Worm (Caenorhabditis elegans) whole organism, young adult: ENCODE data around the gene esyt-2.

ENCODE experiments used
- F39B2.1 ChIP-seq: fragments of 200-800 bp; sonication (Bioruptor generic); IDR thresholded peaks from 2 replicates; pipeline ENCODE4 v1.3.6; 2022; ENCODE audit warnings: missing genetic modification reagents, missing genetic modification characterization, missing compliant biosample characterization
- aptf-2 ChIP-seq: fragments of 200-800 bp; sonication (Bioruptor generic); conservative IDR thresholded peaks from 2 replicates; pipeline ENCODE4 v1.3.6; 2022; ENCODE audit warnings: missing genetic modification reagents, missing genetic modification characterization, missing compliant biosample characterization
- ceh-40 ChIP-seq: fragments of 200-800 bp; sonication (Bioruptor generic); IDR thresholded peaks from 2 replicates; pipeline ENCODE4 v1.3.6; 2022; ENCODE audit warnings: missing genetic modification characterization, missing compliant biosample characterization
- hrde-1 ChIP-seq: sonication (generic microtip); optimal IDR thresholded peaks from 2 replicates; lab custom pipeline; 2016; ENCODE audit warnings: missing genetic modification characterization, mild to moderate bottlenecking, missing compliant biosample characterization, moderate library complexity, missing genotype, missing genetic modification reagents, borderline replicate concordance
- lir-1 ChIP-seq: fragments of 200-800 bp; sonication (Bioruptor generic); conservative IDR thresholded peaks from 2 replicates; pipeline ENCODE4 v1.3.6; 2022; ENCODE audit warnings: missing genetic modification reagents, missing genetic modification characterization, missing compliant biosample characterization
- nfyb-1 ChIP-seq: fragments of 200-800 bp; sonication (Bioruptor generic); IDR thresholded peaks from 2 replicates; pipeline ENCODE4 v1.3.6; 2022; ENCODE audit warnings: missing genetic modification reagents, missing genetic modification characterization, missing compliant biosample characterization
- nhr-80 ChIP-seq: sonication (generic microtip); optimal IDR thresholded peaks from 2 replicates; lab custom pipeline; 2016; ENCODE audit warnings: missing genetic modification characterization, missing compliant biosample characterization
- unc-130 ChIP-seq: sonication (generic microtip); optimal IDR thresholded peaks from 2 replicates; lab custom pipeline; 2016; ENCODE audit warnings: missing genetic modification reagents, missing genetic modification characterization, missing compliant biosample characterization

Gene esyt-2

DNA sequence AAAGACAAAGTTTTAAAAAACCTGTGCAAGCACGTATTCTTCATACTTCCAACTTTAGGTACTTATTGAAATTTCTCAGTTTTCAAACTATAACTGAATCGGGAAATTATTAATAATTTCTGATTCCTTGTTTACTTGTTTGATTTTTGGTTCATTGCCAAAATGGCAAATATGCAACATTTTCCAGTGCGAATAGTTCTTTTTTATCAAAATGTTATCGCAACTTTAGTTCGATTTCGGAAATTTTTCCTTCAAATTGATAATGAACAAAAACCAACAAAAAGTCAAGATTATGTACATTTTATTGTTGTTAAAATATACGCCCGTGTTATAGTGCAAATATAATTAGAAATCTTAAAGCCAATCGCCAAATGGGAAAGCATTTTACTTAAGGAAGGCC, 53.1 kb downstream of the esyt-2 start:
- peak; percentile 13 for TF ChIP-seq nhr-80 (tag; lab: Kevin White, UChicago)
- TF ChIP-seq ceh-40 (GFP tag; lab: Robert Waterston, UW), result no peak

DNA sequence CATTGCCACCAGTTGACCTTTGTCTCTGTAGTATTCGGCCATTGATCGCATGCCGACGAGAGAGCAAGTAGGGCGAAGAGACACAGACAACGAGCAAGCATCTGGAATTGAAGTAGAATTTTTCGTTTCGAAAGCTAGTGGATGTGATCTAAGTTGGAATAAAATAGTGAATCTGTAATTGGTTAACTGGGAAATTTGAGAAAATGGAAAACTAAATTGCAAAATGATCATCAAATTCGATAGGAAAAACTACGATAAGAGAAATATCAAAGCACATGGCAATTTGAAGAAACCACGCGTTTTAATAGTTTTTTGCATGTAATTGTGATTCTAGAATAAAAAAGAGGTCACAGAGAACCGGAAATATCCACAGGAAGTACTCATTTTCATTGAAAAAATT, 54.0 kb downstream of the esyt-2 start, which contains the start of gene F42A10.6:
Gene F42A10.6, minus strand, starts transcription at position 101 of the 400 bp plus-strand sequence.
- TF ChIP-seq nhr-80 (tag; lab: Kevin White, UChicago) (peak; percentile 59), unc-130 (GFP tag; lab: Kevin White, UChicago) (no peak)
- TF ChIP-seq, all 124 proteins: peak for 1

DNA sequence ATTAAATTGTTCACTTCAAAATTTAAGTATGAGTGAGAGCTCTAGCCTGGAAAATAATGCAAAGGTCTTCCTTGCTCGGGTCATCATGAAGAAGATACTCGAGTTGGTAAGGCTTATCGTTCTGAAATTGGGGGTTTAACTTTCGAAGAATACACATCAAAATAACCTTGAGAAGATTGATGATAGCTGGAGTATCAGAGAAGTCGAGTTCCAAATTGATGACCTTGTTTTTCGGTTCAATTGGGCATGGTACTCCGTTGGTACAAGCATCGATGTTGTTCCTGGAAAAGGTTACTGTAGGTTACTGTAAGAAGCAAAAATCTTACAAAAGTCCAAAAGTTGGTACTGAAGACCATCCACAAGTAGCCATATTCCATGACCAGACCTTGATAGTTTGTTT, 54.6 kb downstream of the esyt-2 start:
- 0 out of 2 replicates have a peak, but pooled peaks have one; percentile 30 for TF ChIP-seq nfyb-1 (GFP tag; lab: Robert Waterston, UW)
- TF ChIP-seq hrde-1, result peak; percentile 61
- 0 out of 2 replicates have a peak, but pooled peaks have one; percentile 52 for TF ChIP-seq F39B2.1 (GFP tag; lab: Robert Waterston, UW)
- no peak for TF ChIP-seq aptf-2 (GFP tag; lab: Robert Waterston, UW)
- TF ChIP-seq lir-1 (GFP tag; lab: Robert Waterston, UW), result no peak
